Fruit fly (Drosophila melanogaster): ENCODE measurements around the gene CG10616.
A peak's percentile ranks its signal among the peaks of the same experiment; 100 is the strongest.

The CG10616 gene

DNA sequence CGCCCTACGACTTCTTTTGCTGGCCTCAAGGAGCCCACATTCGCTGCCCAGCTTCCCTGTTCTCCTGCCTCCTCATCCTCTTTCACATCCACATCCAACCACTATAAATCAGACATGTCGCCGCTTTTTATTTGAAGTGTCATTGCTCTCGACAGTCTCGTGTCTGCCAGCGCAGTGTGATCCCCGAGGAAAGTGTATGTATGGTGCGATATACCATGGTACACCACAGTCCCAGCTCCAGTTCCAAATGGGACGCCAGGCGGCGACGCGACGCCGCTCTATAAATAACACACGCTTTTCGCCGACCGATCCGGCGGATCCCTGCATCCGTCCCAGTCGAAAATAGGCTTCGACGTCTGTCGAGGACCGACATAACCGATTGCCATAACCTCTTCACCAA, 6.7 kb downstream of the CG10616 start:
- TF ChIP-seq Med (GFP tag) (peak; percentile 12), CG2199 (GFP tag; IDR thresholded peaks at IDR 0.05) (peak; percentile 71; the same call in 1 of the 3 replicates), Ets65A (GFP tag) (peak; percentile 63), D19A (tag; optimal IDR thresholded peaks at IDR 0.05) (peak; percentile 67), br (optimal IDR thresholded peaks at IDR 0.05) (no peak)

DNA sequence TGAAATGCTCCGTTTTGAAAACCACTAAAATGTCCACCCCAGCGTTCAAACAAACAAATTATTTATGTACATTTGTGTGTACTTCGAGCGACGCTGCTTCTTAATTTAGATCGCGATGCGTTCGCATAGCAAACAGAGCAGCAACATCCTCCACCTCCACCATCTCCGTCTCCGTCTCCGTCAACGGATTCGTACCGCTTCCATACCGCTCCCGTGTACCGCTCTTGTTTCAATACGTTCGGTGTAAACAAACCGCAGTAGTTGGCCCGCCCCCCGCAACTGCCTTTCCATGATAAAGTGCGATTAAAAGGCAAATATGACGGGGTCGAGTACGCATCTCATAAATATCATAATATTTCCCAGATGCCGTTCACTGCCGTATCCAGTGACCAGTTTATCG, 10.7 kb downstream of the CG10616 start, which contains the start of gene CG33725:
TSS of gene CG33725 (plus strand) at position 364 of the 400 bp plus-strand sequence.
- no peak for TF ChIP-seq CG8924 (tag; optimal IDR thresholded peaks at IDR 0.05)
- TF ChIP-seq bigmax (GFP tag; optimal IDR thresholded peaks at IDR 0.05) = no peak
- no peak for TF ChIP-seq Ptx1 (GFP tag; IDR thresholded peaks at IDR 0.05)
- no peak for TF ChIP-seq CG6175 (GFP tag; IDR thresholded peaks at IDR 0.05)
- TF ChIP-seq CG17385 (GFP tag; optimal IDR thresholded peaks at IDR 0.05) = no peak
- TF ChIP-seq CG2199 (GFP tag; IDR thresholded peaks at IDR 0.05) = 0 out of 3 replicates have a peak, but pooled peaks have one; percentile 49
- TF ChIP-seq BEAF-32 (GFP tag; optimal IDR thresholded peaks at IDR 0.05) = no peak
- TF ChIP-seq ranshi (GFP tag; IDR thresholded peaks at IDR 0.05) = no peak
- peak; percentile 30; the same call in 1 of the 2 replicates for TF ChIP-seq Drgx (GFP tag; IDR thresholded peaks at IDR 0.05)
- no peak for TF ChIP-seq cas (GFP tag; IDR thresholded peaks at IDR 0.05)
- TF ChIP-seq CG11398 (GFP tag; optimal IDR thresholded peaks at IDR 0.05) = peak; percentile 17
- TF ChIP-seq z (GFP tag; IDR thresholded peaks at IDR 0.05) = no peak
- 0 out of 3 replicates have a peak, but pooled peaks have one; percentile 21 for TF ChIP-seq dysf (GFP tag; IDR thresholded peaks at IDR 0.05)
- TF ChIP-seq CG16815 (GFP tag; optimal IDR thresholded peaks at IDR 0.05) = no peak
- peak; percentile 34 for TF ChIP-seq CG12769 (tag; optimal IDR thresholded peaks at IDR 0.05)
- TF ChIP-seq exex (tag; optimal IDR thresholded peaks at IDR 0.05) = no peak
- TF ChIP-seq bcd (GFP tag; optimal IDR thresholded peaks at IDR 0.05) = no peak
- no peak for TF ChIP-seq CG12942 (GFP tag; optimal IDR thresholded peaks at IDR 0.05)
- no peak for TF ChIP-seq CG3995 (GFP tag; optimal IDR thresholded peaks at IDR 0.05)
- no peak for TF ChIP-seq CG18599 (GFP tag; optimal IDR thresholded peaks at IDR 0.05)
- 0 out of 2 replicates have a peak, but pooled peaks have one; percentile 17 for TF ChIP-seq CG43689 (GFP tag; IDR thresholded peaks at IDR 0.05)
- no peak for TF ChIP-seq pita (GFP tag; optimal IDR thresholded peaks at IDR 0.05)
- TF ChIP-seq bab2 (GFP tag; optimal IDR thresholded peaks at IDR 0.05) = peak; percentile 31
- peak; percentile 92 for TF ChIP-seq crol (GFP tag; IDR thresholded peaks at IDR 0.05)
- TF ChIP-seq HLHmδ (GFP tag; optimal IDR thresholded peaks at IDR 0.05) = peak; percentile 55
- TF ChIP-seq sens (GFP tag) = peak; percentile 45
- no peak; the same call in 2 of the 3 replicates for TF ChIP-seq CG11093 (GFP tag; IDR thresholded peaks at IDR 0.05)
- TF ChIP-seq HLH3B (GFP tag; IDR thresholded peaks at IDR 0.05) = no peak
- TF ChIP-seq vvl (GFP tag; IDR thresholded peaks at IDR 0.05) = 0 out of 2 replicates have a peak, but pooled peaks have one; percentile 11
- no peak for TF ChIP-seq CG17186 (GFP tag; optimal IDR thresholded peaks at IDR 0.05)
- no peak for TF ChIP-seq CG1529 (GFP tag; optimal IDR thresholded peaks at IDR 0.05)
- TF ChIP-seq vnd (GFP tag; IDR thresholded peaks at IDR 0.05; ENCODE audit: partially characterized antibody) = no peak
- 0 out of 2 replicates have a peak, but pooled peaks have one; percentile 17 for TF ChIP-seq ara (GFP tag; IDR thresholded peaks at IDR 0.05)
- TF ChIP-seq CG10321 (GFP tag; IDR thresholded peaks at IDR 0.05) = no peak
- TF ChIP-seq dmrt11E (tag; optimal IDR thresholded peaks at IDR 0.05) = peak; percentile 11
- no peak for TF ChIP-seq CG30403 (GFP tag; optimal IDR thresholded peaks at IDR 0.05)
- 0 out of 2 replicates have a peak, but pooled peaks have one; percentile 45 for TF ChIP-seq sob (GFP tag; IDR thresholded peaks at IDR 0.05)
- peak; percentile 18 for TF ChIP-seq NfI (GFP tag; optimal IDR thresholded peaks at IDR 0.05)
- TF ChIP-seq CG8765 (GFP tag; IDR thresholded peaks at IDR 0.05) = 0 out of 2 replicates have a peak, but pooled peaks have one; percentile 26
- TF ChIP-seq dmrt99B (tag; optimal IDR thresholded peaks at IDR 0.05) = no peak
- TF ChIP-seq gsb (GFP tag; IDR thresholded peaks at IDR 0.05) = no peak
- TF ChIP-seq tgo (GFP tag; IDR thresholded peaks at IDR 0.05) = 0 out of 3 replicates have a peak, but pooled peaks have one; percentile 26
- no peak for TF ChIP-seq CG18764 (GFP tag; optimal IDR thresholded peaks at IDR 0.05)
- no peak for TF ChIP-seq CG2202 (tag; optimal IDR thresholded peaks at IDR 0.05)
- TF ChIP-seq CG12391 (tag; optimal IDR thresholded peaks at IDR 0.05) = no peak
- 0 out of 3 replicates have a peak, but pooled peaks have one; percentile 53 for TF ChIP-seq otp (GFP tag; IDR thresholded peaks at IDR 0.05)
